Worm (Caenorhabditis elegans): Measurements from ENCODE around the gene eif-1.A.

The eif-1.A gene

DNA sequence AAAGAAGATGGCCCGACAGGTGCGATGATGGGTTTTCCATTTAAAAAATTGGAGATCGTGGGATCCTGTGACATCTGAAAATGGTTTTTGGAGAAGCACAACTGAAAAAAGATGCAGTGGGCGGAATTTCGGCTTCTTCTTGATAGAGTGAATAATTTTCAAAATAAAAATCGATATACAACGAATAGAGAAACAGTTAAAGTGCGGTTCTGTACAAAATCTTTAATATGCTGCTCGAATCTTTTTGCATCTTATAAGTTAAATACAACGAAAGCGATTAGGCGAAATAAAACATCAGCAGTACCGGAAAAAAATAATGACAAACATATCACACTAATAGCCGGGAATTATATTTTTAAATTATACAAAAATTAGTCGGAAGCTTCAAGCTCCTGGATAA is 3.5 kb upstream of the eif-1.A start, which contains the start of gene H06H21.11:
Gene H06H21.11 (minus strand): TSS at position 101 of the 400 bp plus-strand sequence.
- no peak for TF ChIP-seq W03F9.2 (tag; optimal IDR thresholded peaks at IDR 0.05)
- TF ChIP-seq him-1 (tag; optimal IDR thresholded peaks at IDR 0.05) = no peak
- TF ChIP-seq dao-5 (tag; optimal IDR thresholded peaks at IDR 0.05) = no peak

DNA sequence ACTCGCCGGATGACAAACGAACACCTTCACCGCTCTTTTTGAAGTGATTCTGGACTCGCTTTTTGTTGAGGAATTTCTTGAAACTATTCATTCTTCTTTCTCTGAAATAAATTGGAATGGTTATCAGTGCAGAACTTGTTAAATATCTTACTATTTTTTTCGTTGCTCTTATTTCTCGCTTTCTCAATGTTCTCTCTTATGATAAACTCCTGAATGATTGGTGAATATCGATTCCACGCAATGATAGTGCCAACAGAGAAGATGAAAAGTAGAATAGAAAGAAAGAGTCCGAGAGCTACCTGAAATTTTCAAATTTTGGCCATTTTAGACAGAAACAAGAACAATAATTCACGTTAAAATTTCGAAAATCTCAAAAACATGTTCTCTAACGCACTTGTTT is 1.3 kb upstream of the eif-1.A start, which contains the start of gene ubxn-6:
Gene ubxn-6 (minus strand): TSS at position 101 of the 400 bp plus-strand sequence.
- TF ChIP-seq him-1 (tag; optimal IDR thresholded peaks at IDR 0.05) = no peak
- TF ChIP-seq W03F9.2 (tag; optimal IDR thresholded peaks at IDR 0.05) = no peak

DNA sequence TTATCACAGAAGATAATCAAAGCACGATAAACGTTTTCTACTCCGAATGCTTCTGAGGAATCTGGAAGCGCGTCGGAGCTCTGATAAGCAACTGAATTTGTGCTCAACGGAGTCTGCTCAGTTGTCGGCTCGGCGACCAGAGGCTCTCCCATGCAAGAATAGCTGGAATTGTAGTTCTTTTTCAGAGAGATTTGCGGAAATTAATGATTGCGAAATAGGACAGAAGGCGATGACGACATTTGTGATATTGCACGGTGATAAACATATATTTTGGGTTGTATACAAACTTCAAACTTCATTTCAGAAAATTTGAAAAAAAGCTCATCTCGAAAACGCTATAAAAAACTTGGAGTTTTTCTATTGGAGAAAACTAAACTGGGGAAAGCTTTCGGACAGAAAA is 921 bp upstream of the eif-1.A start, which contains the start of gene H06H21.37:
Gene H06H21.37 (minus strand): TSS at position 162 of the 400 bp plus-strand sequence.
- TF ChIP-seq W03F9.2 (tag; optimal IDR thresholded peaks at IDR 0.05) (no peak), him-1 (tag; optimal IDR thresholded peaks at IDR 0.05) (no peak), dao-5 (tag; optimal IDR thresholded peaks at IDR 0.05) (no peak)

DNA sequence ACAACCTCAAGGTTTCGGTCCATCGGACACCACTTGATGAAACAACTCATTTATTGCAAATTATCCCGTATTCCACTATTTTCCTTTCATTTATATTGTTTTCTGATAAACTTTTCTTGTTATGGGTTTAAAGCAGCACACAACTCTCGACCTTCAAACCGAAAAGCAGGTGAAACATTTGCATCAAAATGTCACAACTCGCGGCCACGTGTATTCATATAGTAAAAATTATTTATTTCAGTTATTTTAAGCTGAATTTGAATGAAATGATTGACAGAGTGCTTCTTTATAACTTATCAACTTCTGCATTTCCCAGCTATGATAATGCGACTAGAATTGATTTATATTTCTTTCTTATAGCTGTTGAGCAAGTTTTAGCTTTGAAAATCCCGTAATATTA is 1.1 kb downstream of the eif-1.A start, which contains the start of gene srw-95:
Gene srw-95 (plus strand): TSS at position 213 of the 400 bp plus-strand sequence.
- no peak for TF ChIP-seq W03F9.2 (tag; optimal IDR thresholded peaks at IDR 0.05)

DNA sequence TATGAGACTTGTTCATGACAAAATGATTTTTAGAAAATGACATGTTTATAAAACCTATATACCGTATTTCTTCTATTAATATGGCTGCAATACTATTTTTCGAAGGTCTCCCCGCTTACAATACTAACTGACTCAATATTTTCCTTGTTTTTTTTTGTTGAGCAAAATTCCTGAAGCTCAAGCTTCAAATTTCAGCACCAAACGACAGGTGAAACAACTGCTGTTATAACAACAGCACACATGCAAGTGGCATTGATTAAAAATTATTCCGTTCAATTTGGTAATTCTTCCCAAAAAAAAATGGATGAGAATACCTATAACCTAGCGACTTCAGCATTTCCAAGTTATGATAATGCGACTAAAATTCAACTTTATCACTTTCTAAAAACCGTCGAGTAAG is 3.5 kb downstream of the eif-1.A start, which contains the start of gene srw-94:
Gene srw-94 (plus strand): TSS at position 301 of the 400 bp plus-strand sequence.
- TF ChIP-seq dao-5 (tag; optimal IDR thresholded peaks at IDR 0.05) (no peak), W03F9.2 (tag; optimal IDR thresholded peaks at IDR 0.05) (no peak), him-1 (tag; optimal IDR thresholded peaks at IDR 0.05) (no peak)

DNA sequence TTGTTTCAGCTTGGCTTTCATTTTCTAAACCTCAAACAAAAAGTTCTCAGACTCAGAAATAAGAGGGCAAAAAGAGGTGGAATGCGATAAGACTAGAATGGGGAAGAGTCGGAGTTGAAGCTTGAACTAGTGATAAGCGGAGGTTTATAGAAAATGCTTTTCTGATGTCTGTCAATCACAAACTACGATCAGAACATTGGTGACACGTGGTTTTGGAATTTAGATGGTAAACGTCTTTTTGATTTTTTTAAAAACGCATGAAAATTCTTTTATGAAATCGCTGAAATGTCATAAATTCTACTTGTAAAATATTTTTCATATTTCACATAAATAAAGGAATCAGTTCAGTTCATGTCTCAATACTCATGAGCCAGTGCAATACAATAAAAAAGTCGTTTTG is 10.3 kb downstream of the eif-1.A start, which contains the start of gene H06H21.8:
Gene H06H21.8 (minus strand): TSS at position 78 of the 400 bp plus-strand sequence.
- TF ChIP-seq him-1 (tag; optimal IDR thresholded peaks at IDR 0.05) (no peak), dao-5 (tag; optimal IDR thresholded peaks at IDR 0.05) (no peak), W03F9.2 (tag; optimal IDR thresholded peaks at IDR 0.05) (no peak)

DNA sequence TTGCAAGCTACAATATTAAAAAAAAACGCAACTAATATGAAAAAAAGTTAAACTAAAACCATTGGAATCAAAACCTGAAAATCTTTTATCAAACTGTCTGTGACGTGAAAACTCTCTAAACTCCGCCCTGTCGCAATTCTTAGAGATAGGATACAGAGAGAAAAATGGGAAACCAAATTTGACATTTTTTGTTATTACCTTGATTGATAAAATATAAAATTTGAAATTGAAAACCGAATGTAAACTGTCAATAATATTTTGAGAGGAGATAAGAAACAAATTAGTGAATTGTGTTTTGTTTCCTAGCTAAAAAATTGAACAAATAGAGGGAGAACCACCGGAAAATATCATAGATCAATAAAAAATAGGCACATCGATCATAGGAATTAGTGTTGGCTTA is 11.1 kb downstream of the eif-1.A start:
- TF ChIP-seq W03F9.2 (tag; optimal IDR thresholded peaks at IDR 0.05) (no peak), him-1 (tag; optimal IDR thresholded peaks at IDR 0.05) (no peak), dao-5 (tag; optimal IDR thresholded peaks at IDR 0.05) (no peak)

DNA sequence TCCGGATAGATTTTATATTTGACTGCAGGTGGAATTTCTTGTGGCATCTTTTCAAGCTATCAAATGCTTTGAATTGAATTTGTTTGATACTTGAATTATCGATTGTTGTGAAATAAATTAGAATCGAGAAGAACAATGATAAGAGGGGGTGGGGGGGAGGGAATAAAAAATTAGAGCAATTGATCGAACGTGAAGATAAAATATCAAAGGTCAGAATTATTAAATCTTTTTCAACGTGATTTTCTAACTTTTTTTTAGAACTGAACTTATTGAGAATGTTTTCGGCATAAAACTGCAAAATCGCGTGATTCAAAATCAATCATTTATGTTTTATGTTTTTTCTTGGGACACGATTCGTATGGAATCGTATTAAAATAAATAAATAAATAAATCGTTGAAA is 16.5 kb downstream of the eif-1.A start, which contains the start of gene mpz-4:
Gene mpz-4 (minus strand): TSS at position 101 of the 400 bp plus-strand sequence.
- TF ChIP-seq W03F9.2 (tag; optimal IDR thresholded peaks at IDR 0.05) = no peak
- no peak for TF ChIP-seq dao-5 (tag; optimal IDR thresholded peaks at IDR 0.05)
- TF ChIP-seq him-1 (tag; optimal IDR thresholded peaks at IDR 0.05) = no peak

DNA sequence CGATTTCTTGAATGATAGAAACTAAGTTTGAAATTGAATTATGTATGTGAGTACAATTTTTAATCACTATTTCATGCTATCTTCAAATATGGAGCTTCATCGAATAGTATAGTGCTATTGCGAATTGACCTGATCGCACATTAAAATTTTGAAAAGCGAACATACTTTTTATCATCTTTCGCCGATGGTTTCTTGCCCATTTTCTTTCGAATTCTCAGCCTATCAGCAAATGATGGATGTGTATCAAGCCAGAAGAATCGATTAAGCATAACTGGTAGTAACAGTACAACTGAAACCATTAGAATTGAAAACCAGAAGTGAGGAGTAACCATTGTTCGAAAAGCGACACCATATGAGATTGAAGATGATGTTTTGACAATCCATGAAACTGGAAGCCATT is 18.9 kb downstream of the eif-1.A start:
- TF ChIP-seq him-1 (tag; optimal IDR thresholded peaks at IDR 0.05) (no peak), dao-5 (tag; optimal IDR thresholded peaks at IDR 0.05) (no peak), W03F9.2 (tag; optimal IDR thresholded peaks at IDR 0.05) (no peak)

DNA sequence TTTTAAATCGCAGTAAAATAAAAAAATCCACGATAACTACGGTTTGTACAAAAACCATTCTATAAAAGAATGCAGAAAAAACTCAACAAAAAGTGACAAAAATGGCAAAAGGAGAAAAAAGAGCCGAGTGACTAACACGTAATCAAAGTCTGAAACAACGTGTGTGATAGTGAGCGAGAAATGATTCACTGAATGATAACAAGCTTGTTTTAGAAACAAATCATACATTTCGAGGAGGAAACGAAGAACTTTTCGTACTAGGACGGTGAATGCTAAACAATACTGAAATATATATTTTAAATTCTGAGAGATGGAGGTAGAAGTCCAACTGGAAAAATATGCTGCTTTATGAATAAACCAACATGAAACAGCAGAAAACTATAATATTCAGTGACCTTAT is 31.3 kb downstream of the eif-1.A start:
- TF ChIP-seq him-1 (tag; optimal IDR thresholded peaks at IDR 0.05) = no peak
- no peak for TF ChIP-seq W03F9.2 (tag; optimal IDR thresholded peaks at IDR 0.05)

DNA sequence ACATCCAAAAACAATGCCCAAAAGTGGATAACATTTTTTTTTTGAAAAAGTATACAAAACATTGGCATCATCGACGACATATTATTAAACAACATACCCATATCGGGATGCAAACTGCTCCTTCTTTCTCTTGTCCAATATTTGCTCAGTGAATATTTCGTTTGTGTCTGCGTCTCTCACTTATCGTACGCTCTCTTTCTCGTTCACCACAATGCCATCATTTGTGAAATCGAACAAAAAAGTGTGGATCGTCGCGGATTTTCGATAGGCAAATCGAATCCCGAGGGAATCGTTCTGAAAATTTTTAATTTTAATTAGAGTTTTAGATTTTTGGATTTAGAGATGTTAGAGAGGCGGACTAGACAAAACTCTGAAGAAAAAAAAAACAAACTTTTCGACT is 36.1 kb downstream of the eif-1.A start, which contains the start of gene tat-2:
Gene tat-2 (minus strand): TSS at position 101 of the 400 bp plus-strand sequence.
- no peak for TF ChIP-seq dao-5 (tag; optimal IDR thresholded peaks at IDR 0.05)
- TF ChIP-seq W03F9.2 (tag; optimal IDR thresholded peaks at IDR 0.05) = no peak

DNA sequence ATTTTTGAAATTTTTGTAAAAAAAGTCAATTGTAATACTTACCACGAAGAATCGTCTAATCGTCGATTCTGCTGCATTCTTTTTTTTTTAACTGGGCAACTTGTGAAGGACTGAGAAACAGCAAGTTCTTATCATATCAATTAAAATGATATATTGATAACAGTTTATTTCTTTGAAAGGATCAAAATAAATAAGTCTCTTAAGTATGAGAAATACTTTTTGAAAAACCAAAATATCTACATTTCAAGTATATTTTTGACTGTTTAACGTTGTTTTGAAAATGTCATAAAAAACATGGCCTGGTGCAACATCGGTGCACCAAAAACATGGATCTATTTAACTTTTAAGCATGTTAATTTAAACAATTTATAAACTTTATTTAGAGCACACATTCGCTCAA is 45.5 kb downstream of the eif-1.A start, which contains the start of gene Y17G9A.2:
Gene Y17G9A.2 (minus strand): TSS at position 101 of the 400 bp plus-strand sequence.
- no peak for TF ChIP-seq W03F9.2 (tag; optimal IDR thresholded peaks at IDR 0.05)
- TF ChIP-seq him-1 (tag; optimal IDR thresholded peaks at IDR 0.05) = no peak
- no peak for TF ChIP-seq dao-5 (tag; optimal IDR thresholded peaks at IDR 0.05)

DNA sequence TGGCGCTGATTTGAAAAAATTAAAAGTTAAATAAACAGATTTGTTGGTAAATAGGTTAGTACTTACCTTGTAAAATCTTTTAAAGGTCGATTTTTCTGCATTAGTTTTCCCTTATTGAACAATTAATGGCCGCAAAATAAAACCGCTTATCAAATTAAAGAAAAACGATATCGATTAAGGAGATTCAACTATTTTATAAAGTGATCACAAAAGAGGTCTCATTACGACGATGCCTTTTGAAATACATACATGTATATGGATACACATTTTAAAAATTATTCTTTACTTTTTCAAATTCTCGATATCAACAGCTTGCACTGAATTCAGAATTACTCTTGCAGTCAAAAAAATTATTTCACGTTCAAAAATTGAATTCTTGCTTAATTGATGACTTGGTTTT is 47.8 kb downstream of the eif-1.A start, which contains the start of gene Y17G9A.3:
Gene Y17G9A.3 (minus strand): TSS at position 101 of the 400 bp plus-strand sequence.
- TF ChIP-seq W03F9.2 (tag; optimal IDR thresholded peaks at IDR 0.05) (no peak), dao-5 (tag; optimal IDR thresholded peaks at IDR 0.05) (no peak), him-1 (tag; optimal IDR thresholded peaks at IDR 0.05) (no peak)

DNA sequence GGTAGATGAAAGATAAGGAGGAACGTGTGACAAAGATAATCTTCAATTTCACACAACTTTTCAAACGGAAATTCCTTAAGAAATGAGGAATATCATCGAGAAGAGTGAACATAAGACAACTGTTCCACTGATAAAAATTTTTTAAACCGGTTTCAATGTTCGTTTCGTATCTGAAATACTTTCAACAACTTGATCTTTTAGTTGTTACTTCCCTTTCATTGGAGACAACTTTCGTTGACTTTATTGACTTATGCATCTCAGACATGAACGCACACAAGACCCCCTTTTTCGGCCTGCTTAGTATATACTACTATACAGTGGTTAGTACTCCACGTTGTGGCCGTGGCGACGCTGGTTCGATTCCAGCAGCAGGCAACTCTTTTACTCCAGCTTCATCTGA is 50.7 kb downstream of the eif-1.A start, which contains the start of the genes Y17G9A.4 and str-173:
Gene Y17G9A.4 (minus strand): TSS at position 101 of the 400 bp plus-strand sequence.
Gene str-173 (plus strand): TSS at position 325 of the 400 bp plus-strand sequence.
- TF ChIP-seq W03F9.2 (tag; optimal IDR thresholded peaks at IDR 0.05) = no peak
- no peak for TF ChIP-seq him-1 (tag; optimal IDR thresholded peaks at IDR 0.05)
- TF ChIP-seq dao-5 (tag; optimal IDR thresholded peaks at IDR 0.05) = no peak
